Fruit fly (Drosophila melanogaster) S2 (cell line): ENCODE measurements around the gene Sox100B.

ENCODE experiments used
- CG8478 ChIP-seq: fragments of >200 bp; optimal IDR thresholded peaks from 2 replicates; lab custom pipeline; 2018
- CTCF ChIP-seq, 2 experiments: fragments of >200 bp; optimal IDR thresholded peaks; 2 replicates each; lab custom pipeline; 2018

Gene Sox100B

dm6 chr3R:31064653-31065322, at the start of gene Sox100B:
Sox100B (plus strand) TSS chr3R:31065253.
- TF ChIP-seq CG8478, result no peak
- no peak for TF ChIP-seq CTCF (optimal IDR thresholded peaks at IDR 0.05; lab: Kevin White, UChicago)

- TF ChIP-seq CTCF (optimal IDR thresholded peaks at IDR 0.05; lab: Kevin White, UChicago) (no peak), CG8478 (no peak)
Observed at dm6 chr3R:31016715-31017114, 48.3 kb upstream of the Sox100B start, which contains the start of gene 5-HT7. 5-HT7 (minus strand) TSS chr3R:31016875.

- no peak for TF ChIP-seq CG8478
- TF ChIP-seq CTCF (optimal IDR thresholded peaks at IDR 0.05; lab: Kevin White, UChicago), result no peak
Observed at dm6 chr3R:31019662-31020061, 45.4 kb upstream of the Sox100B start.

dm6 chr3R:31020762-31021161, 44.3 kb upstream of the Sox100B start:
- TF ChIP-seq CG8478 (no peak), CTCF (optimal IDR thresholded peaks at IDR 0.05; lab: Kevin White, UChicago) (no peak)

DNA sequence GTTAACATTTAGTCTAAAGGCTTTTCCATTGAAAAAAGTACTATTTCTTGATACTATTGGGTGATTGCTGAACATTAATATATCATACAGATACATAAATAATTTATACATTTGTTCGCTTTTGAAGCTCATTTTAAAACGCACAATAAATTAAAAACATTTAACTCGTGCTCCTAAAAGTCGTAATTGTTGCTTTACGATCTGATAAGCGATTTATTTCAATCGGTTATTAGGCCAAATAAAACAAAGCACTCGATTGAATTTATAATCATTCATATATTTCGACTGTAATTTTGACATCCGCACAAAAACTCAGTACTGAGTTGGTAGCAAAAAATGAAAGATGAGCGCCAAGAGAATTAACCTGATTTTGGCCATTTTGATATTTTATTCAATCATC, 30.0 kb upstream of the Sox100B start, which contains the start of gene CG33773:
CG33773 (plus strand) TSS at position 301 of the 400 bp plus-strand sequence.
- no peak for TF ChIP-seq CTCF (optimal IDR thresholded peaks at IDR 0.05; lab: Kevin White, UChicago)
- TF ChIP-seq CG8478, result no peak

DNA sequence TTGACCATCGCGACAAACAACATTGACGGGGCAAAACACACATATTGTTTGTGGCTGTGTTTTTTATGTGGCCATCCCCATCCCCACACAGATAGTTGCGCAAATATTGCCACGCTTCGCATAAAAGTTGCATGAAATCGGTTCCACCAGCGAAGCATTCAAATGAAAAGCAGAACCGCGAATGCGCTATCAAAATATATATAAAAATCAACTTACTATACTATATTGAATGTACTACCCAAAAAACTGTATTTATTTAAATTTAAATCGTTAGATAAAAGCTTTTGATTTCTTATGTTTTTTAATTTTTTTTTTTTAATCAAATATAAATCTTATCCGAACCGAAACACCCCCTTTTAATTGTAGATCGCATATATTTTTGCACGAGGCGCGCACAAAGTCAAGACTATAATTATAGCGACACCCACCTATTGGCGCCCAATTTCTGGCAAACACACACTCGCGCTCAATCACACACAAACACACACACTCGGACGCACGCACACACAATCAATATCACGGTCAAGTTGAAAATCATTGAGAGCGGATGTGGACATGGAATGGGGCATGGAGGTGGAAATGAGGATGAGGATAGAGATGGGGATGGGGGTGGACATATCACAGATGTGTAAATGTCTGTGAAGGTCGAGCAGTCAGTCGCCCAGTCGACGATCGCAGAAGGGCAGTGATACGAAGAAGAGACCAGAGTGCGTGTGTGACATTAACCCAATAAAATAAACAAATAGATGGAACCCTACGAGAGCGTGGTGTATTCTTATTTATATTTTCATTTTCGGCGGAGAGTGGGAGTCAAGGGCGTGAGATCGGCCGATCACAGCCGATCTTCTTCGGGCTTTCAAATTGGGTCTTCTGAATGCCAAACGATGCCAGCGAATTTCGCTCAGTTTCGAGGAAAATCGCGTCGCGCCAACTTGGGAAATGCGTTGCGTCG, 26.3 kb upstream of the Sox100B start, which contains the start of gene CanA1:
CanA1 (plus strand) TSS at position 902 of the 952 bp plus-strand sequence.
- TF ChIP-seq CG8478 (no peak), CTCF (optimal IDR thresholded peaks at IDR 0.05; lab: Kevin White, UChicago) (no peak)

DNA sequence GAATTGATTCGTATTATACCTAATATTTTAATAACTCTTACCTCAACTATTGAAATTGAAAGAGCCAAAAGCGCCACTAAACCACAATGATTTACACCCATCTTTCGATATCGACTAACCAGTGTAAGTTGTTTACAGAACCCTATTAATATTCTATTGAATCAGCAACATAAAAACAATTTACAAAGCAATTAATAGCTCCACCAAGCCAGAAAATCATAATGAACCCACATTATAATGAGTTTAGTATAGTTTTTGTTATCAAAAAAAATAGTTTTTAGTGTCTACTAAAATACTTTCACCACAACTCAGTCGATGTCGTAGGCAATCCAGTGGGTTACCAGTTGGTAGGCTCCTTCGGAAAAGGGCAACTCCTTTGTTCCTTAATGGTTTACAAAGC, 20.0 kb upstream of the Sox100B start, which contains the start of gene CG33920:
CG33920 (minus strand) TSS at position 101 of the 400 bp plus-strand sequence.
- TF ChIP-seq CTCF (optimal IDR thresholded peaks at IDR 0.05; lab: Kevin White, UChicago) (no peak), CG8478 (no peak)

DNA sequence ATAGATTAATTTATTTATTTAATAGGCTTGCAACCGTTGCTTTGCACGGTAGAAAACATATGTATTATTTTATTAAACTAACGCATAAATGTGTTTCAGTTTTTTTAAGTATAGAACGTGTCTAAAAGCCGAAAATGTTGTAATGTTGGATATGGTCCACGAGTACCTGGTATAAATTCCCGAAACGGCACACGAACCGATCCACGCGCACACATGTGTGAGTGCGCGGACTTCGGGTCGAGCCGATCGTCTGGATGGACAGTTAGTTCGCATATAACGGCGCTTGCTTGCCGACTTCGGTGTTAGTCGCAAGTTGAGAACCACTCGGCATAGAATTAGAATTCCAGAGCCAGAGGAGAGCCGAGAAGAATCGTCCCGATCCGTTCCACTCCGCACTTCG, 16.4 kb upstream of the Sox100B start, which contains the start of gene Alp4:
Alp4 (plus strand) TSS at position 301 of the 400 bp plus-strand sequence.
- TF ChIP-seq CG8478, result no peak
- TF ChIP-seq CTCF (optimal IDR thresholded peaks at IDR 0.05; lab: Kevin White, UChicago), result no peak

DNA sequence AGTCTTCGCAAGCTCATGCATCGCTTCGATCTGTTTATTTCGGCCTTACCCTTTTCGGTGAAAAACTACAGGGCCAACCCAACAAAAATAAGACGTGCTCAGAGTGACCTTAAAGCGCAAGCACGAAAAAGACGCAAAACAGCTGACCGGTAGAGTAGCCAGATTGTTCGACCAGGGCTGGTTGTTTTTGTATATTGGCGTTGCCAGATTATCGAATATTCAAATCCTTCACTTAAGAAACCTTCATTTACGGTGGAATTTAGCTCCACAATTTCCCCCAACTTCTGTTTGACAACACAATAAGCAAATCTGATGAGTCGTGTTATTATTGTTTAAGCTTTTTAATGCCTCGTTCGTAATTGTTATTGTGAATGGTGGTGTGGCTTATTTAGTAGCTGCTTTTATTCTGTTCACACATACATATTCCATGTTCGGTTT, 11.2 kb upstream of the Sox100B start, which contains the start of gene Chchd3:
Chchd3 (minus strand) TSS at position 132 of the 438 bp plus-strand sequence.
- peak; percentile 54 to 60 for TF ChIP-seq CTCF (optimal IDR thresholded peaks at IDR 0.05; lab: Kevin White, UChicago)
- TF ChIP-seq CG8478, result no peak

- TF ChIP-seq CTCF (optimal IDR thresholded peaks at IDR 0.05; lab: Kevin White, UChicago) (no peak), CG8478 (no peak)
Observed at dm6 chr3R:31059036-31059806, 5.8 kb upstream of the Sox100B start.

dm6 chr3R:31059807-31060707, 5.0 kb upstream of the Sox100B start:
- TF ChIP-seq CTCF (optimal IDR thresholded peaks at IDR 0.05; lab: Kevin White, UChicago), result no peak
- no peak for TF ChIP-seq CG8478

DNA sequence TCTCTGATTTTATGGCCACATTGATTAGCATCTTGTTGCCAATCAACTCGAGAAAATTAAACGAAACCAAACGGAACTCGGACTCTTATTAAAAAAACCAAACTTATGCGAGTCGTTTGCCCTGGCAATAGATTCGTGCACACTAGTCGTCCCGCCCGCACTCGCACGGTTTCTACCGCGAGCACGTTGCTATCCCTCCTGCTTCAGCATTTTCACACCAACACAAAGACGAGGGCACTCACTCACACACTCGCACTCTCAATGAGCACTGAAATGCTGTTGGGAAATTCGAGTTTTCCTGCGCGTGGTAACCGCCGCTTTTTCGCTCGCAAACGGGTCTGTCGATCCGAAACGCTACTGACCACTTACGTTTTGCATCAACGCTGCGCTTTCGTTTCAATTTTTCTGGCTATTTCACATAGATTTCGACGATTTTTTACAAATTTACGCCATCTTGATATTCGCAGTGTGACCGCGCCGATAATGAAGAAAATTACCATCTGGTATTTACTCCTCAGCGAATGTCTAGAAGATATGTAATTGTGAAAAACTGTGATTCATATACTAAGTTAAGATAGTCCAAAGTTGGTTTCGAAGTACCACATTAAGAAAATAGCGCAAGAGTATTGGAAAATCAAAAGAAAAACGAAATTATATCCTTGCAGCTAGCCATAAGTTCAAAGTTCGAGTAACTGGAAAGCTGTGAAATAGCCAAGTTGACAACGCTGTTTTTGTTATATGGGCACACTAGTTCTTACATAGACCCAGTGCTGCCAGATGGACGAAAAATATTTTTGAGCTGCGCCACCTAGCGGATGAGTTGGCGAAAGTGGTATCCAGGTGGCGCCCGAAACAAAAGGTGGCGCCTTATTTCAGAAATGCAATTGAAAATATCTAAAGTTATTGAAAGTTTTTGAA, 4.1 kb upstream of the Sox100B start, which contains the start of gene dco:
dco (minus strand) TSS at position 503 of the 918 bp plus-strand sequence.
- TF ChIP-seq CTCF (optimal IDR thresholded peaks at IDR 0.05; lab: Kevin White, UChicago) (peak; percentile 97 to 99), CG8478 (no peak)
